Worm (Caenorhabditis elegans) whole organism, L4 larva: Measurements from ENCODE around the gene E02C12.11.

Experiments
- D1046.2 ChIP-seq: fragments of 200-800 bp; sonication (Bioruptor generic); IDR thresholded peaks from 2 replicates; pipeline ENCODE4 v1.3.6; 2022; ENCODE audit warnings: missing genetic modification characterization, missing compliant biosample characterization
- R02D3.7 ChIP-seq: fragments of 150-350 bp; sonication (generic microtip); optimal IDR thresholded peaks from 3 replicates; lab custom pipeline; 2014; ENCODE audit warnings: missing biosample characterization, missing genetic modification characterization
- T20F7.1 ChIP-seq: fragments of 200-800 bp; sonication (Bioruptor generic); optimal IDR thresholded peaks from 2 replicates; lab custom pipeline; 2018; ENCODE audit warnings: mild to moderate bottlenecking, missing genetic modification characterization, missing compliant biosample characterization
- Y105C5A.15 ChIP-seq: fragments of 200-800 bp; sonication (Bioruptor generic); IDR thresholded peaks from 2 replicates; pipeline ENCODE4 v1.3.6; 2022; ENCODE audit warnings: missing genetic modification characterization, missing compliant biosample characterization
- Y48G9A.11 ChIP-seq: fragments of 200-800 bp; sonication (Bioruptor generic); IDR thresholded peaks from 2 replicates; pipeline ENCODE4 v1.3.6; 2022; ENCODE audit warnings: missing genetic modification reagents, missing genetic modification characterization, missing compliant biosample characterization
- ZK546.5 ChIP-seq, 2 experiments: sonication (generic microtip); optimal IDR thresholded peaks; 2 replicates each; lab custom pipeline; 2017; ENCODE audit warnings: missing biosample characterization in 2 of 2, missing genetic modification characterization in 2 of 2
- ama-1 ChIP-seq: fragments of 150-350 bp; optimal IDR thresholded peaks from 2 replicates; lab custom pipeline; 2014; ENCODE audit warnings: inconsistent platforms, mixed read lengths
- arid-1 ChIP-seq: fragments of 200-800 bp; sonication (Bioruptor generic); conservative IDR thresholded peaks from 2 replicates; pipeline ENCODE4 v1.3.6; 2022; ENCODE audit warnings: missing genetic modification reagents, missing genetic modification characterization, missing compliant biosample characterization
- attf-4 ChIP-seq: sonication (generic microtip); optimal IDR thresholded peaks from 3 replicates; lab custom pipeline; 2017; ENCODE audit warnings: missing biosample characterization, missing genetic modification characterization
- ceh-32 ChIP-seq: sonication (generic microtip); optimal IDR thresholded peaks from 2 replicates; lab custom pipeline; 2016; ENCODE audit warnings: mild to moderate bottlenecking, missing genetic modification characterization, missing compliant biosample characterization; ENCODE audit not compliant: poor library complexity
- cey-2 ChIP-seq: sonication (generic microtip); optimal IDR thresholded peaks from 3 replicates; lab custom pipeline; 2017; ENCODE audit warnings: missing genetic modification characterization, mild to moderate bottlenecking, missing compliant biosample characterization, antibody characterized with exemption, borderline replicate concordance; ENCODE audit not compliant: insufficient read depth
- daf-16 ChIP-seq, 3 experiments: sonication (generic microtip); optimal IDR thresholded peaks; 2 replicates each; lab custom pipeline; 2016 to 2017; ENCODE audit warnings: missing genetic modification characterization in 3 of 3, missing genetic modification reagents in 3 of 3, mild to moderate bottlenecking in 2 of 3, missing compliant biosample characterization in 2 of 3, missing biosample characterization in 1 of 3, moderate library complexity in 1 of 3
- dmd-6 ChIP-seq: fragments of 200-800 bp; sonication (Bioruptor generic); IDR thresholded peaks from 2 replicates; pipeline ENCODE4 v1.3.6; 2022; ENCODE audit warnings: missing genetic modification reagents, missing genetic modification characterization, missing compliant biosample characterization
- dmd-9 ChIP-seq: fragments of 200-800 bp; sonication (Bioruptor generic); IDR thresholded peaks from 2 replicates; pipeline ENCODE4 v1.3.6; 2022; ENCODE audit warnings: missing genetic modification reagents, missing genetic modification characterization, missing compliant biosample characterization
- dve-1 ChIP-seq: sonication (generic microtip); optimal IDR thresholded peaks from 2 replicates; lab custom pipeline; 2017; ENCODE audit warnings: antibody characterized with exemption, mild to moderate bottlenecking, missing genetic modification characterization, missing compliant biosample characterization; ENCODE audit not compliant: insufficient read depth
- egl-43 ChIP-seq: fragments of 200-800 bp; sonication (Bioruptor generic); IDR thresholded peaks from 2 replicates; pipeline ENCODE4 v1.3.6; 2022; ENCODE audit warnings: missing genetic modification reagents, missing genetic modification characterization, missing compliant biosample characterization
- fkh-10 ChIP-seq: fragments of 150-350 bp; optimal IDR thresholded peaks from 2 replicates; lab custom pipeline; 2014; ENCODE audit warnings: missing biosample characterization, missing genetic modification reagents, missing genetic modification characterization
- fos-1 ChIP-seq: fragments of 150-350 bp; optimal IDR thresholded peaks from 2 replicates; lab custom pipeline; 2014; ENCODE audit warnings: missing biosample characterization, missing genetic modification characterization
- gei-8 ChIP-seq: fragments of 200-800 bp; sonication (Bioruptor generic); optimal IDR thresholded peaks from 2 replicates; lab custom pipeline; 2018; ENCODE audit warnings: mild to moderate bottlenecking, missing genetic modification characterization, missing compliant biosample characterization
- hlh-30 ChIP-seq: sonication (generic microtip); optimal IDR thresholded peaks from 2 replicates; lab custom pipeline; 2017; ENCODE audit warnings: antibody characterized with exemption, mild to moderate bottlenecking, missing genetic modification characterization, missing compliant biosample characterization; ENCODE audit not compliant: insufficient read depth
- jun-1 ChIP-seq: fragments of 150-350 bp; optimal IDR thresholded peaks from 2 replicates; lab custom pipeline; 2014; ENCODE audit warnings: missing biosample characterization, missing genetic modification reagents, missing genetic modification characterization
- lim-7 ChIP-seq: fragments of 200-800 bp; sonication (Bioruptor generic); IDR thresholded peaks from 2 replicates; pipeline ENCODE4 v1.3.6; 2022; ENCODE audit warnings: missing genetic modification characterization, missing compliant biosample characterization
- lin-1 ChIP-seq: fragments of 200-800 bp; sonication (Bioruptor generic); IDR thresholded peaks from 2 replicates; pipeline ENCODE4 v1.3.6; 2022; ENCODE audit warnings: missing genetic modification reagents, missing genetic modification characterization, missing compliant biosample characterization
- lin-13 ChIP-seq: fragments of 150-350 bp; optimal IDR thresholded peaks from 2 replicates; lab custom pipeline; 2014; ENCODE audit warnings: missing biosample characterization, missing genetic modification reagents, missing genetic modification characterization
- lin-29 ChIP-seq: fragments of 200-800 bp; sonication (Bioruptor generic); IDR thresholded peaks from 2 replicates; pipeline ENCODE4 v1.3.6; 2022; ENCODE audit warnings: missing genetic modification reagents, missing genetic modification characterization, missing compliant biosample characterization
- madf-9 ChIP-seq: fragments of 200-800 bp; sonication (Bioruptor generic); conservative IDR thresholded peaks from 2 replicates; pipeline ENCODE4 v1.3.6; 2022; ENCODE audit warnings: missing genetic modification reagents, missing genetic modification characterization, missing compliant biosample characterization
- mxl-3 ChIP-seq: fragments of 200-800 bp; sonication (Bioruptor generic); optimal IDR thresholded peaks from 2 replicates; lab custom pipeline; 2018; ENCODE audit warnings: mild to moderate bottlenecking, missing genetic modification characterization, missing compliant biosample characterization
- nhr-11 ChIP-seq: fragments of 150-350 bp; optimal IDR thresholded peaks from 2 replicates; lab custom pipeline; 2014; ENCODE audit warnings: missing biosample characterization, missing genetic modification characterization
- nhr-25 ChIP-seq: sonication (generic microtip); optimal IDR thresholded peaks from 2 replicates; lab custom pipeline; 2017; ENCODE audit warnings: missing genetic modification characterization, mild to moderate bottlenecking, missing compliant biosample characterization, antibody characterized with exemption, moderate library complexity, borderline replicate concordance; ENCODE audit not compliant: insufficient read depth
- nhr-28 ChIP-seq: fragments of 150-350 bp; optimal IDR thresholded peaks from 2 replicates; lab custom pipeline; 2014; ENCODE audit warnings: missing biosample characterization, missing genetic modification characterization
- nhr-6 ChIP-seq: fragments of 150-350 bp; optimal IDR thresholded peaks from 2 replicates; lab custom pipeline; 2014; ENCODE audit warnings: missing biosample characterization, missing genetic modification characterization
- nhr-76 ChIP-seq: fragments of 150-350 bp; optimal IDR thresholded peaks from 2 replicates; lab custom pipeline; 2014; ENCODE audit warnings: missing biosample characterization, missing genetic modification characterization
- pqm-1 ChIP-seq: sonication (generic microtip); optimal IDR thresholded peaks from 2 replicates; lab custom pipeline; 2017; ENCODE audit warnings: missing biosample characterization, missing genetic modification characterization
- rbr-2 ChIP-seq: sonication (generic microtip); optimal IDR thresholded peaks from 2 replicates; lab custom pipeline; 2016; ENCODE audit warnings: missing genotype, missing genetic modification characterization, missing compliant biosample characterization
- saeg-2 ChIP-seq: fragments of 200-800 bp; sonication (Bioruptor generic); IDR thresholded peaks from 2 replicates; pipeline ENCODE4 v1.3.6; 2022; ENCODE audit warnings: missing genetic modification reagents, missing genetic modification characterization, missing compliant biosample characterization
- snpc-4 ChIP-seq: fragments of 150-350 bp; optimal IDR thresholded peaks from 2 replicates; lab custom pipeline; 2014; ENCODE audit warnings: missing biosample characterization, missing genetic modification characterization
- unc-39 ChIP-seq: sonication (generic microtip); optimal IDR thresholded peaks from 2 replicates; lab custom pipeline; 2017; ENCODE audit warnings: missing biosample characterization, missing genetic modification characterization
- unc-62 ChIP-seq, 3 experiments: fragments of 150-350 bp in 1 of 3; sonication (generic microtip); optimal IDR thresholded peaks in 2 of 3; peaks in 1 of 3; 1 replicate in 1 of 3; 2 replicates in 2 of 3; lab custom pipeline; 2014 to 2017; ENCODE audit warnings: missing biosample characterization in 3 of 3, missing genetic modification characterization in 3 of 3, missing genetic modification reagents in 3 of 3, missing genotype in 1 of 3
- zip-2 ChIP-seq: fragments of 150-350 bp; optimal IDR thresholded peaks from 2 replicates; lab custom pipeline; 2014; ENCODE audit warnings: missing biosample characterization, missing genetic modification characterization
- ztf-7 ChIP-seq: fragments of 150-350 bp; optimal IDR thresholded peaks from 2 replicates; lab custom pipeline; 2014; ENCODE audit warnings: missing biosample characterization, missing genetic modification characterization

The E02C12.11 gene

ce11 chrV:9376417-9376816 lies 3.3 kb downstream of the E02C12.11 start, which contains the start of gene E02C12.19:
Gene E02C12.19, minus strand, starts transcription at chrV:9376517.
- TF ChIP-seq attf-4 = no peak
- TF ChIP-seq unc-39 (tag; lab: Kevin White, UChicago) = no peak
- no peak for TF ChIP-seq nhr-11
- no peak for TF ChIP-seq cey-2 (tag; lab: Kevin White, UChicago)
- TF ChIP-seq jun-1 (tag; lab: Kevin White, UChicago) = no peak
- TF ChIP-seq Y105C5A.15 (GFP tag; lab: Robert Waterston, UW) = no peak
- no peak for TF ChIP-seq R02D3.7 (tag; lab: Kevin White, UChicago)
- no peak for TF ChIP-seq lim-7
- TF ChIP-seq nhr-6 (tag; lab: Kevin White, UChicago) = no peak
- no peak for TF ChIP-seq ZK546.5 (tag; optimal IDR thresholded peaks at IDR 0.05; lab: Kevin White, UChicago)
- TF ChIP-seq ztf-7 (tag; lab: Kevin White, UChicago) = no peak
- TF ChIP-seq gei-8 (GFP tag; lab: Kevin White, UChicago) = no peak
- TF ChIP-seq daf-16 (GFP tag; optimal IDR thresholded peaks at IDR 0.05; lab: Kevin White, UChicago) = no peak
- TF ChIP-seq daf-16 (tag; optimal IDR thresholded peaks at IDR 0.05; lab: Kevin White, UChicago) = no peak
- TF ChIP-seq madf-9 (GFP tag; lab: Robert Waterston, UW) = no peak
- no peak for TF ChIP-seq Y48G9A.11 (GFP tag; lab: Robert Waterston, UW)

ce11 chrV:9375378-9375777 lies 4.3 kb downstream of the E02C12.11 start, which contains the start of gene E02C12.9:
Gene E02C12.9, minus strand, starts transcription at chrV:9375478.
- TF ChIP-seq fkh-10 (GFP tag; lab: Kevin White, UChicago) (no peak), cey-2 (tag; lab: Kevin White, UChicago) (no peak), lin-29 (GFP tag; lab: Robert Waterston, UW) (no peak), fos-1 (tag; lab: Kevin White, UChicago) (no peak), rbr-2 (no peak), snpc-4 (tag; lab: Kevin White, UChicago) (no peak), saeg-2 (GFP tag; lab: Robert Waterston, UW) (no peak), dmd-9 (no peak), arid-1 (GFP tag; lab: Robert Waterston, UW) (no peak), ama-1 (lab: Kevin White, UChicago) (no peak), mxl-3 (no peak), lin-13 (no peak), nhr-25 (tag; lab: Kevin White, UChicago) (no peak), ceh-32 (tag; lab: Kevin White, UChicago) (no peak), D1046.2 (GFP tag; lab: Robert Waterston, UW) (no peak)

ce11 chrV:9373473-9373872 lies 6.2 kb downstream of the E02C12.11 start, which contains the start of gene E02C12.8:
Gene E02C12.8, minus strand, starts transcription at chrV:9373613.
- TF ChIP-seq hlh-30 (tag; lab: Kevin White, UChicago) (peak; percentile 2), egl-43 (GFP tag; lab: Robert Waterston, UW) (no peak), nhr-6 (tag; lab: Kevin White, UChicago) (no peak), lin-29 (GFP tag; lab: Robert Waterston, UW) (no peak), daf-16 (GFP tag; optimal IDR thresholded peaks at IDR 0.05; lab: Kevin White, UChicago) (no peak), daf-16 (tag; optimal IDR thresholded peaks at IDR 0.05; lab: Kevin White, UChicago) (peak; percentile 54), nhr-25 (tag; lab: Kevin White, UChicago) (no peak), dmd-6 (GFP tag; lab: Robert Waterston, UW) (peak; percentile 80), T20F7.1 (GFP tag; lab: Kevin White, UChicago) (peak; percentile 23), nhr-28 (peak; percentile 72), nhr-76 (tag; lab: Kevin White, UChicago) (no peak), pqm-1 (peak; percentile 93), unc-62 (GFP tag; optimal IDR thresholded peaks at IDR 0.05 in 1 of 2; lab: Kevin White, UChicago) (peak in 1 of 2 experiments; percentile 9), unc-62 (tag; optimal IDR thresholded peaks at IDR 0.05; lab: Kevin White, UChicago) (no peak), zip-2 (tag; lab: Kevin White, UChicago) (peak; percentile 58), dve-1 (tag; lab: Kevin White, UChicago) (peak; percentile 56), lin-1 (GFP tag; lab: Robert Waterston, UW) (0 out of 2 replicates have a peak, but pooled peaks have one; percentile 14), mxl-3 (peak; percentile 17), ama-1 (lab: Kevin White, UChicago) (no peak)
